Worm (Caenorhabditis elegans) whole organism, L3 larva: ENCODE data around the gene srbc-77.

Source experiments
- fos-1 ChIP-seq: fragments of 150-350 bp; optimal IDR thresholded peaks from 2 replicates; lab custom pipeline; 2014; ENCODE audit warnings: missing biosample characterization, missing genetic modification characterization
- hmg-11 ChIP-seq: sonication (generic microtip); optimal IDR thresholded peaks from 2 replicates; lab custom pipeline; 2016; ENCODE audit warnings: missing genetic modification characterization, missing compliant biosample characterization
- lin-15B ChIP-seq: fragments of 150-350 bp; optimal IDR thresholded peaks from 2 replicates; lab custom pipeline; 2014; ENCODE audit warnings: missing biosample characterization, missing genetic modification characterization

DNA sequence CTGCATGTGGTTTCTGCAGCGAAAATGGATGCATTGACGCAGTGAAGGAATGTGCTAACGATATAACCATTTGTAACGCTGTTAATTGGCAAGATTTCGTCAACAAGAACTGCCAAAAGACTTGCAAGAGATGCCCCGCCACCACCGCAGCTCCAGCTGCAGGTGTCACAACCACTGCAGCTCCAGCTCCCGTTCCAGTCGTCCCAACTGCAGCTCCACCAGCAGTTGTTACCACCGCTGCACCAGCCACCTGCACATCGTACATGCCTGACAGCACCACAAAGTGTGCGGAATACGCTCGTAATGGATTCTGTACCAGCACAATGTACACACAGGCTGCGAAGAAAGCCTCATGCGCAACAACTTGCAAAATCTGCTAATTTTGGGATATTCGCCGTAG, 17.3 kb upstream of the srbc-77 start:
- TF ChIP-seq lin-15B (tag; lab: Kevin White, UChicago): no peak
- TF ChIP-seq hmg-11 (tag; lab: Kevin White, UChicago): no peak
- no peak for TF ChIP-seq fos-1 (tag; lab: Kevin White, UChicago)
